Fruit fly (Drosophila melanogaster) whole organism, adult: ENCODE results near the gene NPFR.

Source experiments
- CG11617 ChIP-seq: fragments of 200-800 bp; sonication (Bioruptor generic); optimal IDR thresholded peaks from 2 replicates; lab custom pipeline; 2017; ENCODE audit warnings: mild to moderate bottlenecking, missing biosample characterization, missing genetic modification reagents, missing genetic modification characterization
- CG12768 ChIP-seq: fragments of 200-800 bp; sonication (Bioruptor generic); optimal IDR thresholded peaks from 2 replicates; lab custom pipeline; 2017; ENCODE audit warnings: missing biosample characterization, missing genetic modification characterization, mild to moderate bottlenecking, moderate library complexity, missing genetic modification reagents
- CG14711 ChIP-seq: fragments of 200-800 bp; sonication (Bioruptor generic); optimal IDR thresholded peaks from 2 replicates; lab custom pipeline; 2018; ENCODE audit warnings: missing biosample characterization, mild to moderate bottlenecking, missing genetic modification characterization, moderate library complexity
- CG1620 ChIP-seq: fragments of 200-800 bp; sonication (Bioruptor generic); optimal IDR thresholded peaks from 2 replicates; lab custom pipeline; 2016; ENCODE audit warnings: missing biosample characterization, missing genetic modification characterization
- CG33017 ChIP-seq: fragments of 200-800 bp; sonication (Bioruptor generic); optimal IDR thresholded peaks from 2 replicates; lab custom pipeline; 2018; ENCODE audit warnings: missing biosample characterization, mild to moderate bottlenecking, missing genetic modification characterization, moderate library complexity
- CG5204 ChIP-seq: fragments of 200-800 bp; sonication (Bioruptor generic); optimal IDR thresholded peaks from 2 replicates; lab custom pipeline; 2016; ENCODE audit warnings: missing biosample characterization, missing genetic modification characterization
- CG7045 ChIP-seq: fragments of 200-800 bp; sonication (Bioruptor generic); optimal IDR thresholded peaks from 2 replicates; lab custom pipeline; 2017; ENCODE audit warnings: missing biosample characterization, mild to moderate bottlenecking, missing genetic modification characterization
- CG7101 ChIP-seq: fragments of 200-800 bp; sonication (Bioruptor generic); optimal IDR thresholded peaks from 2 replicates; lab custom pipeline; 2018; ENCODE audit warnings: missing biosample characterization, mild to moderate bottlenecking, missing genetic modification characterization, moderate library complexity
- Clk ChIP-seq: fragments of 200-800 bp; sonication (Bioruptor generic); optimal IDR thresholded peaks from 2 replicates; lab custom pipeline; 2017; ENCODE audit warnings: missing biosample characterization, missing genetic modification characterization
- Crg-1 ChIP-seq: fragments of 200-800 bp; sonication (Bioruptor generic); optimal IDR thresholded peaks from 2 replicates; lab custom pipeline; 2016; ENCODE audit warnings: missing biosample characterization, missing genetic modification characterization
- Hr96 ChIP-seq: fragments of 200-800 bp; sonication (Bioruptor generic); optimal IDR thresholded peaks from 2 replicates; lab custom pipeline; 2016; ENCODE audit warnings: missing biosample characterization, missing genetic modification characterization
- Mnt ChIP-seq: fragments of 200-800 bp; sonication (Bioruptor generic); optimal IDR thresholded peaks from 2 replicates; lab custom pipeline; 2016; ENCODE audit warnings: missing biosample characterization, mild to moderate bottlenecking, missing genetic modification characterization
- bab1 ChIP-seq: fragments of 200-800 bp; sonication (Bioruptor generic); optimal IDR thresholded peaks from 3 replicates; lab custom pipeline; 2019; ENCODE audit warnings: missing biosample characterization, mild to moderate bottlenecking, missing genetic modification characterization, moderate library complexity
- cic ChIP-seq: fragments of 200-800 bp; sonication (Bioruptor generic); optimal IDR thresholded peaks from 2 replicates; lab custom pipeline; 2017; ENCODE audit warnings: missing biosample characterization, mild to moderate bottlenecking, missing genetic modification characterization, moderate library complexity
- cnc ChIP-seq, 2 experiments: fragments of >200 bp; optimal IDR thresholded peaks; 2 replicates each; lab custom pipeline; 2017
- kay ChIP-seq: fragments of 200-800 bp; sonication (Bioruptor generic); peaks from one replicate; lab custom pipeline; 2016; ENCODE audit warnings: missing biosample characterization, missing genetic modification characterization, borderline replicate concordance
- ovo ChIP-seq: fragments of 200-800 bp; sonication (Bioruptor generic); optimal IDR thresholded peaks from 2 replicates; lab custom pipeline; 2016; ENCODE audit warnings: missing biosample characterization, missing genetic modification characterization
- pad ChIP-seq: fragments of 200-800 bp; sonication (Bioruptor generic); optimal IDR thresholded peaks from 3 replicates; lab custom pipeline; 2017; ENCODE audit warnings: missing biosample characterization, missing genetic modification characterization, mild to moderate bottlenecking, moderate library complexity, missing genetic modification reagents
- tj ChIP-seq: fragments of 200-800 bp; sonication (Bioruptor generic); optimal IDR thresholded peaks from 3 replicates; lab custom pipeline; 2017; ENCODE audit warnings: missing biosample characterization, mild to moderate bottlenecking, missing genetic modification characterization, moderate library complexity
- toe ChIP-seq: fragments of 200-800 bp; sonication (Bioruptor generic); optimal IDR thresholded peaks from 2 replicates; lab custom pipeline; 2016; ENCODE audit warnings: missing biosample characterization, missing genetic modification characterization

NPFR gene

DNA sequence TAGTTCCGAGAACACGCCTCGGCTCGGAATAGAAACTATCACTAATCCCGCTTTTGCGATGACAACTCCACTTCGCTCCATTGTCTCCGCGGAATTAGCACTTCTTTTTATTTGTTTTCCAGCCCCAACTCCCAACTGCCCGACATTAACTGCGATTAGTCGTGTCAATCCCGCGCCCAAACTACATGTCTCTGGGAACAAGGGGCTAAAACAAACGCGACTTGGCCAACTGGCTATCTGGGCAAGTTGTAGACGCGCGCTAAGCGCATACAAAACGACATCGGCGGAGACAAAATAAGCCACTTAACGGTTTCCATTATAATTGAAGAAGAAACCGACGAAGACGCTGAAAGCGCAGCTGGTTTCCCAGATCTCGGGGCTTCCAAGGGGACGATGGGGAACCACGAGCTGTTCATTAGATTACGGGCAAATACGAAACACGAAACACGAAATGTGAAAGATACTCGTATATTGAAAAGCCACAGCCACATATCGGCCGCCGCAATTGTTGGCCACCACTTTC is 32.3 kb upstream of the NPFR start:
- TF ChIP-seq CG7101 (tag; lab: Kevin White, UChicago) (no peak), Mnt (no peak), Clk (no peak), CG5204 (GFP tag; lab: Kevin White, UChicago) (no peak), bab1 (GFP tag; lab: Kevin White, UChicago) (no peak), CG11617 (GFP tag; lab: Kevin White, UChicago) (no peak), CG7045 (GFP tag; lab: Kevin White, UChicago) (no peak), tj (no peak)

DNA sequence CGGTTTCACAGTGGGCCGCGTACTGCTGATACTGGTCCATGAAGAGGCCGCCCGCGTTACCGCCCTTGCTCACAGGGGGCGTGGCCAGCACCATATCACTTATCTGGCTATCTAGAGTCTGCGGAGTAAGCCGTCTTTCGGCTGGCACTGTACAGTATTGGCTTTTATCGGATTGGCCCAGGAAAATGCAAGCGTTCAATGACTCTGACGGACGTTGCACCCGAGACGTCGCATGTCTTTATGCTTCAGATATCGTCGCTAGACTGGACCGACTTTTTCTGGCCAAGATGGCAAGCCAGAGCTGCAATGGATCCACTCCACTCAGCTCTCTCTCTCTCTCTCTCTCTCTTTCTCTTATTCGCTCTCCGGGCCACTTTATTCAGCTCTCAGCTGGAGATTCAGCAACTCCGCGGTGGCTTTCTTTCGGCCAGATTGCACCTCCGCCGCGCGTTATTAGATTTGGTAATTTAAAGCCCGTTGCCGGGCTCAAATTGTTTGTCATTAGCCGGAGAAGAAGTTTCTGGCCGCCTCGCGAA is 30.1 kb upstream of the NPFR start, which contains the start of gene CG31559:
CG31559 (minus strand) TSS at position 273 of the 536 bp plus-strand sequence.
- TF ChIP-seq CG1620 (GFP tag; lab: Kevin White, UChicago) (no peak), cnc (optimal IDR thresholded peaks at IDR 0.05; lab: Kevin White, UChicago) (no peak), bab1 (GFP tag; lab: Kevin White, UChicago) (no peak), Crg-1 (GFP tag; lab: Kevin White, UChicago) (no peak), cic (GFP tag; lab: Kevin White, UChicago) (no peak), CG5204 (GFP tag; lab: Kevin White, UChicago) (no peak), tj (no peak), ovo (GFP tag; lab: Kevin White, UChicago) (no peak), Mnt (no peak)

DNA sequence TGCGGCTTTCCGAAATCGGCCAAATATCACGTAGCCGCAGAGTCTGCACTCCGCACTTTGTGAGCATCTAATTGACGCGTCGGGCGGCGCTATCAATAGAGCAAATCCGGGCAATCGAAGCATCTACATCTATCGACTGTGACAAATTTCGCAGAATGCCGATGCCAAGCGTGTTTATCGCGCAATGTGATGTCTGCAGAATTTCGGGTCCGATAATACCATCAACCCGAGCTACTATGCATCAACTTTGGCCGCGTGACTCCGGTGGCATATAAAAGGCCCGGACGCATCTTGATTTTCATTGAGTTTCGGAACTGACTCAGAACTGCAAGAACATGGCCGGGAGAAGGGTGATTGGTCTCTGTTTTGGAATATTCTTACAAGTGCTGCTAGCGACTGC is 19.9 kb upstream of the NPFR start, which contains the start of gene CG1077:
CG1077 (plus strand) TSS at position 301 of the 400 bp plus-strand sequence.
- no peak for TF ChIP-seq kay
- TF ChIP-seq toe: no peak
- TF ChIP-seq CG12768 (GFP tag; lab: Kevin White, UChicago): no peak
- TF ChIP-seq cnc (optimal IDR thresholded peaks at IDR 0.05; lab: Kevin White, UChicago): no peak
- TF ChIP-seq CG7045 (GFP tag; lab: Kevin White, UChicago): no peak
- no peak for TF ChIP-seq ovo (GFP tag; lab: Kevin White, UChicago)
- TF ChIP-seq Mnt: no peak

DNA sequence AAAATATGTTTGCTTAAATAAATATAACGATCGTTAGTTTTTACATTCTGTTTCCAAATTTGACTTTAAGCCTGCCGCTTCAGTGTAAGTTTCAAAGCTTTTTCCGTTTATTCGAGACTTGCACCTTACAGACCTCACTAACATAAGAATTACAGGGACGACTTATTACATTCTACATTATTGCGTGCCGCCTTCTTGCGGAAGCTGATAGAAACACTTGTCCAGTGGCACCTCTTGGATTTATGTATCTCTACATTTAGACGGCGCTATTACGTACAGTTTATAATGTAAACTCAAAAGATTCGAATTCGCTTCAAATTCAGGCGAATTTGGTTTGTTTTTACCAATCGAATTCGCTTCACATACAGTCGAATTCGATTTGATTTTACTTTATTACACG is 16.4 kb upstream of the NPFR start:
- TF ChIP-seq CG33017 (tag; lab: Kevin White, UChicago): no peak
- no peak for TF ChIP-seq Hr96

DNA sequence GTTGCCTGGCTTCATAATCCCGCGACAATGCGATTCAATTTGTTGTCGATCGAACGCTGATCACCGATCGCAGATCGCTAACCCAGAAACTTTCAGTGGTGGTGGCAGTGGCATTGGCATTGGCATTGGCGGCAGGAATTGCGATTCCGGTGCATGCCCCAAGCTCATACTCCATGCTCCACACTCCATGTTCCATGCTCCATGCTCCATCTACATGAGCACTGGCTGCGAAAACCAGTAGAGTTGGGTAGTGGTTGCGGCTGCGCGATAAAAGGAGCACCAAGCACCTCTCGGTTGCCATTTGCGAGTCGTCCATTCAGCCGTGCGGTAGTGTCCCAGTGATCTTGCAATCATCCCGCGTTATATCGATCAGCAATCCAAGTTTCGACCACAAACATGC is 13.9 kb upstream of the NPFR start, which contains the start of gene Osi1:
Osi1 (plus strand) TSS at position 301 of the 400 bp plus-strand sequence.
- TF ChIP-seq kay (no peak), Mnt (no peak), pad (GFP tag; lab: Kevin White, UChicago) (no peak), CG7045 (GFP tag; lab: Kevin White, UChicago) (no peak), bab1 (GFP tag; lab: Kevin White, UChicago) (no peak), CG7101 (tag; lab: Kevin White, UChicago) (no peak), CG14711 (no peak), toe (no peak), cic (GFP tag; lab: Kevin White, UChicago) (no peak), CG1620 (GFP tag; lab: Kevin White, UChicago) (no peak), CG11617 (GFP tag; lab: Kevin White, UChicago) (no peak), tj (no peak), CG5204 (GFP tag; lab: Kevin White, UChicago) (no peak), Hr96 (no peak), cnc (optimal IDR thresholded peaks at IDR 0.05; lab: Kevin White, UChicago) (no peak), CG12768 (GFP tag; lab: Kevin White, UChicago) (no peak)

DNA sequence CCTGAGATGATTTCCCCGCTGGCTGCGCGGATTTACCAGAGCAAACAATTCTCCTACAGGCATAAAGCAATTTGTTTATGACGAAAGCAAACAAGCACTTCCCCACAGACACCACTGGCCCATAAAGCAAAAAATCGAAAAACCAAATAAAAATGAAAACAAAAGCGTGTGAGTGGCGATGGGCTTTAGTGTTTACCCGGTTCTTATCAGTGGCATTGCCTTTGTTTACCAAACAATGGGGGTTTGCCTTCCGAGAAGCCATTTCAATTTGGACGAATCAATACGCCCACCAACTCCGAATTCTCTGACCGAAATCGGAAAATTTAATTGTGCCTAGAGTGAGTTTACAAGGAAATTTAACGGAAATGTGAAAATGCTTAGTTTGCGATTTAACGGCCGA is 4.6 kb upstream of the NPFR start:
- no peak for TF ChIP-seq ovo (GFP tag; lab: Kevin White, UChicago)
- no peak for TF ChIP-seq Clk
- TF ChIP-seq CG1620 (GFP tag; lab: Kevin White, UChicago): no peak
- no peak for TF ChIP-seq pad (GFP tag; lab: Kevin White, UChicago)
- no peak for TF ChIP-seq CG33017 (tag; lab: Kevin White, UChicago)
- TF ChIP-seq toe: no peak
- no peak for TF ChIP-seq kay
- TF ChIP-seq CG11617 (GFP tag; lab: Kevin White, UChicago): no peak

DNA sequence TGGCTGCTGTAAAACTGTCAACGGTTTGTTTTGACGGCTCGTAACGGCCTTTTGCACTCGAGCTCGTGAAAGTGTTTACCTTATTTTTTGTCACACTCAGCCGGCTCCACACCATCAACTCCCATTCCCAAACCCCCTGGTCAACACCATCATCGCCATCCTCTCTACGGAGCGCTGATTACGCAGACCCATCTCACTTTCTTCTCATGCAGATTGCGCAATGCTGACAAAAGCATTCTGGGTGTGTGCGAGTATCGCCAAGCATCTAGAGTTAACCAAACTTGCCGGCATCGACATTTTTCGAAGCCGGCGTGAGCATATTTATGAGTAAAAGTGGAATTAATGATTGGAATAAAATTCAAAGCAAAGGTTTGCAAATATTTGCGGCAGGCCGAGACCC is 9.3 kb downstream of the NPFR start:
- TF ChIP-seq Clk (no peak), Crg-1 (GFP tag; lab: Kevin White, UChicago) (no peak), ovo (GFP tag; lab: Kevin White, UChicago) (no peak), CG5204 (GFP tag; lab: Kevin White, UChicago) (no peak), CG33017 (tag; lab: Kevin White, UChicago) (no peak), CG7101 (tag; lab: Kevin White, UChicago) (no peak), cic (GFP tag; lab: Kevin White, UChicago) (no peak), CG11617 (GFP tag; lab: Kevin White, UChicago) (no peak), Hr96 (no peak), CG7045 (GFP tag; lab: Kevin White, UChicago) (no peak)
